Fruit fly (Drosophila melanogaster) whole organism, adult: ENCODE data around the gene bys.

Source experiments
- CG1620 ChIP-seq: fragments of 200-800 bp; sonication (Bioruptor generic); optimal IDR thresholded peaks from 2 replicates; lab custom pipeline; 2016; ENCODE audit warnings: missing biosample characterization, missing genetic modification characterization
- CG33017 ChIP-seq: fragments of 200-800 bp; sonication (Bioruptor generic); optimal IDR thresholded peaks from 2 replicates; lab custom pipeline; 2018; ENCODE audit warnings: missing biosample characterization, mild to moderate bottlenecking, missing genetic modification characterization, moderate library complexity
- CG5204 ChIP-seq: fragments of 200-800 bp; sonication (Bioruptor generic); optimal IDR thresholded peaks from 2 replicates; lab custom pipeline; 2016; ENCODE audit warnings: missing biosample characterization, missing genetic modification characterization
- CG7045 ChIP-seq: fragments of 200-800 bp; sonication (Bioruptor generic); optimal IDR thresholded peaks from 2 replicates; lab custom pipeline; 2017; ENCODE audit warnings: missing biosample characterization, mild to moderate bottlenecking, missing genetic modification characterization
- Clk ChIP-seq: fragments of 200-800 bp; sonication (Bioruptor generic); optimal IDR thresholded peaks from 2 replicates; lab custom pipeline; 2017; ENCODE audit warnings: missing biosample characterization, missing genetic modification characterization
- Crg-1 ChIP-seq: fragments of 200-800 bp; sonication (Bioruptor generic); optimal IDR thresholded peaks from 2 replicates; lab custom pipeline; 2016; ENCODE audit warnings: missing biosample characterization, missing genetic modification characterization
- bab1 ChIP-seq: fragments of 200-800 bp; sonication (Bioruptor generic); optimal IDR thresholded peaks from 3 replicates; lab custom pipeline; 2019; ENCODE audit warnings: missing biosample characterization, mild to moderate bottlenecking, missing genetic modification characterization, moderate library complexity
- cnc ChIP-seq, 2 experiments: fragments of >200 bp; optimal IDR thresholded peaks; 2 replicates each; lab custom pipeline; 2017
- ovo ChIP-seq: fragments of 200-800 bp; sonication (Bioruptor generic); optimal IDR thresholded peaks from 2 replicates; lab custom pipeline; 2016; ENCODE audit warnings: missing biosample characterization, missing genetic modification characterization
- tj ChIP-seq: fragments of 200-800 bp; sonication (Bioruptor generic); optimal IDR thresholded peaks from 3 replicates; lab custom pipeline; 2017; ENCODE audit warnings: missing biosample characterization, mild to moderate bottlenecking, missing genetic modification characterization, moderate library complexity
- toe ChIP-seq: fragments of 200-800 bp; sonication (Bioruptor generic); optimal IDR thresholded peaks from 2 replicates; lab custom pipeline; 2016; ENCODE audit warnings: missing biosample characterization, missing genetic modification characterization

DNA sequence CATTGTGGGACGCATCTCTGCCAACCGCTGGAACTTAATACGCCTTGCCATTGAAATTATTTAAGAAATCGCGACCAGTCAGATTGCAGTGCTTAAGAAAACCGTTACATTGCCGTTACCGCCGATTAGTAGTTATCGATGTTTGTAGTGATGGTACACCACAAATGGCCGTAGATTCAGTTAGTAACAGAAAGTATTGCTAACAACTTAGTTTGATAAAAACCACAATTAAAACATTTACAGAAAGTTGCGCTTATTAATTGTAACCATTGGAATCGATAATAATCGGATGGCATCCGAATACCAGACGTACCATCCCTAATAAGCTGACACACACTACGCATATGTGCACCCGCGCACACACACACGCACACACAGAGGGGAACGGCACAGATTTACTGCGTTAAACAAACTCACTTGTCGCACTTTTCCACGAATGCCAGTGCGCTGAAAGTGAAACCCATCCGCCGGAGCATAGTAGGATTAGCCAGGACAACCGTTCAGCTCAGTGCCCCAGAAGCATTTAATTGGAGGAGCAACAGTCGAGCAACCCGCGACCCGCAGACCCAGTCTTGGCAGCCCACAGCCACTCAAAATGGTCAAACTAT, 18.5 kb downstream of the bys start, which contains the start of the genes hdm and Ykt6:
- no peak for TF ChIP-seq CG5204 (GFP tag; lab: Kevin White, UChicago)
- TF ChIP-seq cnc (optimal IDR thresholded peaks at IDR 0.05; lab: Kevin White, UChicago): no peak
- TF ChIP-seq ovo (GFP tag; lab: Kevin White, UChicago): peak; percentile 92
- peak; percentile 88 for TF ChIP-seq CG1620 (GFP tag; lab: Kevin White, UChicago)
- peak; percentile 91 for TF ChIP-seq bab1 (GFP tag; lab: Kevin White, UChicago)
- peak; percentile 42 for TF ChIP-seq CG33017 (tag; lab: Kevin White, UChicago)
- TF ChIP-seq Clk (GFP tag; lab: Kevin White, UChicago): no peak
- TF ChIP-seq toe (GFP tag; lab: Kevin White, UChicago): peak; percentile 86
- TF ChIP-seq tj (GFP tag; lab: Kevin White, UChicago): peak; percentile 72
- peak; percentile 84 for TF ChIP-seq Crg-1 (GFP tag; lab: Kevin White, UChicago)
- no peak for TF ChIP-seq CG7045 (GFP tag; lab: Kevin White, UChicago)
